Fruit fly (Drosophila melanogaster): ENCODE measurements around the gene Rh4.

- TF ChIP-seq Clk (GFP tag; optimal IDR thresholded peaks at IDR 0.05) (no peak), cnc (optimal IDR thresholded peaks at IDR 0.05) (no peak), CG5204 (GFP tag; optimal IDR thresholded peaks at IDR 0.05) (no peak), pad (GFP tag; optimal IDR thresholded peaks at IDR 0.05) (no peak)
Measured at dm6 chr3L:16871630-16872029, 9.3 kb upstream of the Rh4 start.

Measured in whole organism, adult.